Fruit fly (Drosophila melanogaster) S2 (cell line): ENCODE data around the gene CG7492.

ENCODE experiments used
- CG8478 ChIP-seq: fragments of >200 bp; optimal IDR thresholded peaks from 2 replicates; lab custom pipeline; 2018
- CTCF ChIP-seq, 2 experiments: fragments of >200 bp; optimal IDR thresholded peaks; 2 replicates each; lab custom pipeline; 2018

DNA sequence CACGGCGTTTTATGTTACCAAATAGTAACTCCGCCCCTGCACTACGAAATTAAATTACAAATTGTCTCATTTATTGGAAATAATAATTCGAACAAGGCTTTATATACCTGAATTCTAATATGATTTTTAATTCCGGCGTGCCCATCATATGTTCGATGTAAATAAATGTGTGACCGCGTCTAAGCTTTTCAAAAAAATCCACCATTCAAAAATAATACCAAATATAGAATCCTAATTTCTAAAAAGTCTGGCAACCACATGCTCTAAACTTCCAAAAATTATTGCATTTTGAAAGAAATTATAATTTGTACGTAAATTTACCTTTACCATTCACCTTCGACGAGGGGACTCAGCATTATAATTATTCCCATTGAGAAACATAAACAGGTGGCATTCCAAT is 14.3 kb downstream of the CG7492 start, which contains the start of gene Urm1:
- TF ChIP-seq CTCF (optimal IDR thresholded peaks at IDR 0.05; lab: Kevin White, UChicago), result no peak
- no peak for TF ChIP-seq CG8478 (lab: Kevin White, UChicago)
